Fruit fly (Drosophila melanogaster) whole organism, embryonic: ENCODE results near the gene FucTC.

ENCODE experiments used
- BEAF-32 ChIP-seq: fragments of 200-800 bp; sonication (Bioruptor generic); optimal IDR thresholded peaks from 3 replicates; lab custom pipeline; 2017; ENCODE audit warnings: missing biosample characterization, missing genetic modification characterization, mild to moderate bottlenecking, moderate library complexity, missing genetic modification reagents
- CG11085 ChIP-seq: fragments of 200-800 bp; sonication (Bioruptor generic); IDR thresholded peaks from 2 replicates; pipeline ENCODE4 v1.3.6; 2022; ENCODE audit warnings: missing biosample characterization, missing genetic modification characterization
- CG11456 ChIP-seq: fragments of 200-800 bp; sonication (Bioruptor generic); IDR thresholded peaks from 3 replicates; pipeline ENCODE4 v1.3.6; 2022; ENCODE audit warnings: missing biosample characterization, missing genetic modification characterization
- CG12071 ChIP-seq: fragments of 200-800 bp; sonication (Bioruptor generic); optimal IDR thresholded peaks from 3 replicates; lab custom pipeline; 2018; ENCODE audit warnings: missing biosample characterization, mild to moderate bottlenecking, missing genetic modification characterization
- CG12236 ChIP-seq: fragments of 200-800 bp; sonication (Bioruptor generic); optimal IDR thresholded peaks from 2 replicates; lab custom pipeline; 2016; ENCODE audit warnings: missing biosample characterization, missing genetic modification characterization
- CG13624 ChIP-seq: fragments of 200-800 bp; sonication (Bioruptor generic); optimal IDR thresholded peaks from 2 replicates; lab custom pipeline; 2016; ENCODE audit warnings: missing biosample characterization, missing genetic modification characterization
- CG14050 ChIP-seq: fragments of 200-800 bp; sonication (Bioruptor generic); IDR thresholded peaks from 3 replicates; pipeline ENCODE4 v1.3.6; 2022; ENCODE audit warnings: missing biosample characterization, missing genetic modification characterization
- CG14710 ChIP-seq: fragments of 200-800 bp; sonication (Bioruptor generic); optimal IDR thresholded peaks from 3 replicates; lab custom pipeline; 2019; ENCODE audit warnings: missing biosample characterization, mild to moderate bottlenecking, missing genetic modification characterization, moderate library complexity
- CG1529 ChIP-seq: fragments of 200-800 bp; sonication (Bioruptor generic); optimal IDR thresholded peaks from 3 replicates; lab custom pipeline; 2018; ENCODE audit warnings: missing biosample characterization, missing genetic modification characterization
- CG16779 ChIP-seq: fragments of 200-800 bp; sonication (Bioruptor generic); IDR thresholded peaks from 2 replicates; pipeline ENCODE4 v1.3.6; 2022; ENCODE audit warnings: missing biosample characterization, missing genetic modification characterization
- CG2116 ChIP-seq: fragments of 200-800 bp; sonication (Bioruptor generic); optimal IDR thresholded peaks from 3 replicates; lab custom pipeline; 2018; ENCODE audit warnings: missing biosample characterization, mild to moderate bottlenecking, missing genetic modification characterization
- CG2712 ChIP-seq: fragments of 200-800 bp; optimal IDR thresholded peaks from 3 replicates; lab custom pipeline; 2019; ENCODE audit warnings: missing biosample characterization, mild to moderate bottlenecking, missing genetic modification characterization, moderate library complexity
- CG3163 ChIP-seq: fragments of 200-800 bp; sonication (Bioruptor generic); optimal IDR thresholded peaks from 3 replicates; lab custom pipeline; 2016; ENCODE audit warnings: missing biosample characterization, missing genetic modification characterization
- CG34376 ChIP-seq: fragments of 200-800 bp; sonication (Bioruptor generic); optimal IDR thresholded peaks from 2 replicates; lab custom pipeline; 2018; ENCODE audit warnings: missing biosample characterization, mild to moderate bottlenecking, missing genetic modification characterization
- CG3995 ChIP-seq: fragments of 200-800 bp; sonication (Bioruptor generic); optimal IDR thresholded peaks from 3 replicates; lab custom pipeline; 2016; ENCODE audit warnings: missing biosample characterization, missing genetic modification characterization
- CG6272 ChIP-seq: fragments of 200-800 bp; sonication (Bioruptor generic); IDR thresholded peaks from 2 replicates; pipeline ENCODE4 v1.3.6; 2022; ENCODE audit warnings: missing biosample characterization, missing genetic modification characterization
- CG6654 ChIP-seq: fragments of 200-800 bp; sonication (Bioruptor generic); optimal IDR thresholded peaks from 2 replicates; lab custom pipeline; 2017; ENCODE audit warnings: missing biosample characterization, mild to moderate bottlenecking, missing genetic modification characterization
- CG7745 ChIP-seq: fragments of 200-800 bp; sonication (Bioruptor generic); optimal IDR thresholded peaks from 2 replicates; lab custom pipeline; 2018; ENCODE audit warnings: missing biosample characterization, mild to moderate bottlenecking, missing genetic modification characterization, moderate library complexity
- CG7928 ChIP-seq: fragments of 200-800 bp; sonication (Bioruptor generic); optimal IDR thresholded peaks from 2 replicates; lab custom pipeline; 2017; ENCODE audit warnings: missing biosample characterization, mild to moderate bottlenecking, missing genetic modification characterization
- CG8290 ChIP-seq, 3 experiments: fragments of 200-800 bp; sonication (Bioruptor generic); optimal IDR thresholded peaks; 2 replicates each; lab custom pipeline; 2016 to 2019; ENCODE audit warnings: missing biosample characterization in 3 of 3, missing genetic modification characterization in 3 of 3, mild to moderate bottlenecking in 2 of 3, moderate library complexity in 1 of 3
- CTCF ChIP-seq: fragments of 200-800 bp; sonication (Bioruptor generic); optimal IDR thresholded peaks from 2 replicates; lab custom pipeline; 2017; ENCODE audit warnings: missing biosample characterization, mild to moderate bottlenecking, missing genetic modification characterization, moderate library complexity
- Camta ChIP-seq: fragments of 200-800 bp; sonication (Bioruptor generic); optimal IDR thresholded peaks from 2 replicates; lab custom pipeline; 2016; ENCODE audit warnings: missing biosample characterization, missing genetic modification characterization
- Chrac-16 ChIP-seq: fragments of 200-800 bp; sonication (Bioruptor generic); optimal IDR thresholded peaks from 3 replicates; lab custom pipeline; 2016; ENCODE audit warnings: missing biosample characterization, missing genetic modification characterization
- D19B ChIP-seq: fragments of 200-800 bp; sonication (Bioruptor generic); optimal IDR thresholded peaks from 2 replicates; lab custom pipeline; 2017; ENCODE audit warnings: missing biosample characterization, mild to moderate bottlenecking, missing genetic modification characterization
- Doc2 ChIP-seq: fragments of 200-800 bp; sonication (Bioruptor generic); IDR thresholded peaks from 2 replicates; pipeline ENCODE4 v1.3.6; 2022; ENCODE audit warnings: missing biosample characterization, missing genetic modification characterization
- E2f2 ChIP-seq: fragments of 200-800 bp; sonication (Bioruptor generic); IDR thresholded peaks from 2 replicates; pipeline ENCODE4 v1.3.6; 2022; ENCODE audit warnings: missing biosample characterization, missing genetic modification characterization
- Eip74EF ChIP-seq, 2 experiments: fragments of 200-800 bp in 1 of 2; fragments of >200 bp in 1 of 2; sonication (Bioruptor generic) in 1 of 2; optimal IDR thresholded peaks; 2 replicates each; lab custom pipeline; 2017 to 2019; ENCODE audit warnings: missing biosample characterization in 2 of 2, missing genetic modification characterization in 2 of 2, mild to moderate bottlenecking in 1 of 2, moderate library complexity in 1 of 2
- Mad ChIP-seq: fragments of 200-800 bp; sonication (Bioruptor generic); optimal IDR thresholded peaks from 2 replicates; lab custom pipeline; 2016; ENCODE audit warnings: missing biosample characterization, missing genetic modification characterization
- Neu2 ChIP-seq: fragments of 200-800 bp; sonication (Bioruptor generic); optimal IDR thresholded peaks from 3 replicates; lab custom pipeline; 2016; ENCODE audit warnings: missing biosample characterization, missing genetic modification characterization, borderline replicate concordance
- Oli ChIP-seq: fragments of 200-800 bp; sonication (Bioruptor generic); optimal IDR thresholded peaks from 2 replicates; lab custom pipeline; 2018; ENCODE audit warnings: missing biosample characterization, mild to moderate bottlenecking, missing genetic modification characterization, moderate library complexity
- Ptx1 ChIP-seq: fragments of 200-800 bp; sonication (Bioruptor generic); IDR thresholded peaks from 2 replicates; pipeline ENCODE4 v1.3.6; 2022; ENCODE audit warnings: missing biosample characterization, missing genetic modification characterization
- Rx ChIP-seq: fragments of 200-800 bp; sonication (Bioruptor generic); IDR thresholded peaks from 2 replicates; pipeline ENCODE4 v1.3.6; 2022; ENCODE audit warnings: missing biosample characterization, missing genetic modification characterization
- Sry-δ ChIP-seq: fragments of 200-800 bp; sonication (Bioruptor generic); optimal IDR thresholded peaks from 2 replicates; lab custom pipeline; 2016; ENCODE audit warnings: missing biosample characterization, missing genetic modification characterization
- Vsx1 ChIP-seq: fragments of 200-800 bp; sonication (Bioruptor generic); optimal IDR thresholded peaks from 2 replicates; lab custom pipeline; 2017; ENCODE audit warnings: missing biosample characterization, mild to moderate bottlenecking, missing genetic modification characterization, missing genetic modification reagents
- az2 ChIP-seq: fragments of 200-800 bp; sonication (Bioruptor generic); optimal IDR thresholded peaks from 3 replicates; lab custom pipeline; 2016; ENCODE audit warnings: missing biosample characterization, missing genetic modification characterization
- bowl ChIP-seq: fragments of 200-800 bp; sonication (Bioruptor generic); IDR thresholded peaks from 2 replicates; pipeline ENCODE4 v1.3.6; 2022; ENCODE audit warnings: missing biosample characterization, missing genetic modification characterization
- cato ChIP-seq: fragments of 200-800 bp; sonication (Bioruptor generic); optimal IDR thresholded peaks from 2 replicates; lab custom pipeline; 2016; ENCODE audit warnings: missing biosample characterization, missing genetic modification characterization, borderline replicate concordance
- cg ChIP-seq: fragments of 200-800 bp; sonication (Bioruptor generic); optimal IDR thresholded peaks from 3 replicates; lab custom pipeline; 2019; ENCODE audit warnings: missing biosample characterization, mild to moderate bottlenecking, missing genetic modification characterization, moderate library complexity
- chn ChIP-seq: fragments of 200-800 bp; sonication (Bioruptor generic); optimal IDR thresholded peaks from 2 replicates; lab custom pipeline; 2016; ENCODE audit warnings: missing biosample characterization, missing genetic modification characterization
- da ChIP-seq: fragments of 200-800 bp; sonication (Bioruptor generic); optimal IDR thresholded peaks from 2 replicates; lab custom pipeline; 2016; ENCODE audit warnings: missing biosample characterization, missing genetic modification characterization
- dpn ChIP-seq, 2 experiments: fragments of 200-800 bp; sonication (Bioruptor generic); optimal IDR thresholded peaks; 3 replicates each; lab custom pipeline; 2016; ENCODE audit warnings: missing biosample characterization in 2 of 2, missing genetic modification characterization in 2 of 2
- gcm ChIP-seq: fragments of 200-800 bp; sonication (Bioruptor generic); optimal IDR thresholded peaks from 2 replicates; lab custom pipeline; 2019; ENCODE audit warnings: missing biosample characterization, mild to moderate bottlenecking, missing genetic modification characterization, moderate library complexity
- insv ChIP-seq, 2 experiments: fragments of 200-800 bp; sonication (Bioruptor generic); optimal IDR thresholded peaks; 3 replicates each; lab custom pipeline; 2016 to 2018; ENCODE audit warnings: missing biosample characterization in 2 of 2, missing genetic modification characterization in 2 of 2
- jumu ChIP-seq: fragments of 200-800 bp; sonication (Bioruptor generic); optimal IDR thresholded peaks from 3 replicates; lab custom pipeline; 2016; ENCODE audit warnings: missing biosample characterization, missing genetic modification characterization
- ken ChIP-seq: fragments of 200-800 bp; sonication (Bioruptor generic); IDR thresholded peaks from 3 replicates; pipeline ENCODE4 v1.3.6; 2022; ENCODE audit warnings: missing biosample characterization, missing genetic modification characterization
- knrl ChIP-seq: fragments of 200-800 bp; sonication (Bioruptor generic); IDR thresholded peaks from 3 replicates; pipeline ENCODE4 v1.3.6; 2022; ENCODE audit warnings: missing biosample characterization, missing genetic modification characterization; ENCODE audit not compliant: partially characterized antibody
- mam ChIP-seq: fragments of 200-800 bp; sonication (Bioruptor generic); optimal IDR thresholded peaks from 3 replicates; lab custom pipeline; 2016; ENCODE audit warnings: missing biosample characterization, missing genetic modification characterization
- oc ChIP-seq: fragments of 200-800 bp; sonication (Bioruptor generic); optimal IDR thresholded peaks from 2 replicates; lab custom pipeline; 2018; ENCODE audit warnings: missing biosample characterization, mild to moderate bottlenecking, missing genetic modification characterization, moderate library complexity
- slou ChIP-seq: fragments of 200-800 bp; sonication (Bioruptor generic); optimal IDR thresholded peaks from 3 replicates; lab custom pipeline; 2016; ENCODE audit warnings: missing biosample characterization, missing genetic modification characterization
- vvl ChIP-seq: fragments of 200-800 bp; sonication (Bioruptor generic); IDR thresholded peaks from 2 replicates; pipeline ENCODE4 v1.3.6; 2022; ENCODE audit warnings: missing biosample characterization, missing genetic modification characterization
- wdn ChIP-seq: fragments of 200-800 bp; sonication (Bioruptor generic); IDR thresholded peaks from 2 replicates; pipeline ENCODE4 v1.3.6; 2022; ENCODE audit warnings: missing biosample characterization, missing genetic modification characterization
- zen2 ChIP-seq: fragments of 200-800 bp; sonication (Bioruptor generic); IDR thresholded peaks from 3 replicates; pipeline ENCODE4 v1.3.6; 2022; ENCODE audit warnings: missing biosample characterization, missing genetic modification characterization; ENCODE audit not compliant: partially characterized antibody

FucTC gene

DNA sequence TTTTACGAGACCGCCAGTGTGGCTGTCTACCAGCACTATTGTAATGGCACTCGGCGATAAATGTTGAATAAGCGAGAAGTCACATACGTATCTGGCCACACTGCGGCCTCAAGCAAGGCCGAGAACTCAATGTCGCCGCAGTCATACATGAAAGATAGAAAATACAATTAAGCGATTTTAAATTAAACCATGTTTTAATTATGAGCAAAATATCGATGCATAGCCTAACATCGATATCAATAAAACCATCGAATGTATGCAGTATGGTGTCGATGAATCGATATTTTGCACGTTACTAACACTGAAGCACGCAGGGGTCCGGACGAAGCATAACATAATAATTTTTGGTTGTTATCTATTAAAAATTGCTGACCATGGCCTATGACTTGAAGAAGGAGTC lies 2.1 kb upstream of the FucTC start, which contains the start of the genes Rab21 and Coa7 (continued):
- TF ChIP-seq CG1529 (GFP tag; lab: Kevin White, UChicago) (no peak), CG2116 (GFP tag; lab: Kevin White, UChicago) (peak; percentile 76), zen2 (peak; percentile 89), Sry-δ (peak; percentile 88), oc (tag; lab: Kevin White, UChicago) (no peak), Rx (GFP tag; lab: Robert Waterston, UW) (no peak), BEAF-32 (peak; percentile 95), CG14050 (GFP tag; lab: Robert Waterston, UW) (no peak), az2 (no peak), CG11456 (GFP tag; lab: Robert Waterston, UW) (no peak), ken (GFP tag; lab: Robert Waterston, UW) (no peak), CG6654 (GFP tag; lab: Kevin White, UChicago) (no peak), CG12236 (GFP tag; lab: Kevin White, UChicago) (no peak), jumu (GFP tag; lab: Kevin White, UChicago) (no peak), CG7745 (no peak), CTCF (no peak), Oli (tag; lab: Kevin White, UChicago) (no peak), CG3995 (GFP tag; lab: Kevin White, UChicago) (peak; percentile 55), wdn (GFP tag; lab: Robert Waterston, UW) (no peak), CG3163 (GFP tag; lab: Kevin White, UChicago) (peak; percentile 20), CG16779 (GFP tag; lab: Robert Waterston, UW) (no peak), CG7928 (peak; percentile 33), CG11085 (GFP tag; lab: Robert Waterston, UW) (no peak), slou (GFP tag; lab: Kevin White, UChicago) (no peak), gcm (no peak), vvl (GFP tag; lab: Robert Waterston, UW) (peak; percentile 20; the same call in 1 of the 2 replicates), CG2712 (peak; percentile 8), Ptx1 (GFP tag; lab: Robert Waterston, UW) (no peak), D19B (GFP tag; lab: Kevin White, UChicago) (no peak), Eip74EF (GFP tag; optimal IDR thresholded peaks at IDR 0.05; lab: Kevin White, UChicago) (no peak), Vsx1 (GFP tag; lab: Kevin White, UChicago) (no peak), dpn (GFP tag; optimal IDR thresholded peaks at IDR 0.05; lab: Kevin White, UChicago) (peak in 1 of 2 experiments; percentile 21), CG34376 (GFP tag; lab: Kevin White, UChicago) (no peak), Neu2 (no peak), insv (GFP tag; optimal IDR thresholded peaks at IDR 0.05; lab: Kevin White, UChicago) (no peak), Doc2 (GFP tag; lab: Robert Waterston, UW) (no peak), knrl (GFP tag; lab: Robert Waterston, UW) (peak; percentile 98), CG14710 (tag; lab: Kevin White, UChicago) (peak; percentile 55), CG13624 (GFP tag; lab: Kevin White, UChicago) (peak; percentile 15), CG6272 (peak; percentile 39; the same call in 1 of the 2 replicates), cg (GFP tag; lab: Kevin White, UChicago) (no peak), E2f2 (no peak; the same call in 1 of the 2 replicates), da (no peak), Chrac-16 (GFP tag; lab: Kevin White, UChicago) (no peak), CG12071 (GFP tag; lab: Kevin White, UChicago) (no peak), mam (peak; percentile 30), Mad (GFP tag; lab: Kevin White, UChicago) (peak; percentile 33), bowl (GFP tag; lab: Robert Waterston, UW) (no peak), chn (GFP tag; lab: Kevin White, UChicago) (peak; percentile 17), cato (GFP tag; lab: Kevin White, UChicago) (no peak), Camta (GFP tag; lab: Kevin White, UChicago) (peak; percentile 20), CG8290 (GFP tag; optimal IDR thresholded peaks at IDR 0.05; lab: Kevin White, UChicago) (peak; percentile 81), CG8290 (tag; optimal IDR thresholded peaks at IDR 0.05; lab: Kevin White, UChicago) (peak; percentile 25 to 45)
